Fruit fly (Drosophila melanogaster): Measurements from ENCODE around the gene CG12379.

DNA sequence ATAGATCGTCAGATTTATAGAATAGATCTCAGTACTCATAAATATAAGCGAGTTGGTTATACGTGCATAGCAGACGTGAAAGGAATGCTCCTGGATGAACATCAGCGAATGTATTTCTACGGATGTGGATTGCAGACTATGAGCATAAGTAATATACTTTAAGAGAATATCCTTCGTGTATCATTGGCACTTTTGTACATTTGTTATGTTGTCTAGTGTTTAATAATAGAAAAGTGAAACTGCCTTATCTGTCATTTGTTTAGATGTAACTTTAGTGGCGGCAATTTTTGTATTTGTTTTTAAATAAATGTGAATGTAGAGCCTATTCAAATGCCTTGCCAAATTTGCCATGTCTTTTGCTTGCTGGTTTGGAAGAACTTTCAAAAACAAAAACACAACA lies 38.9 kb upstream of the CG12379 start, which contains the start of gene CG43672:
- TF ChIP-seq Eip93F (GFP tag; optimal IDR thresholded peaks at IDR 0.05) (no peak), acj6 (GFP tag; optimal IDR thresholded peaks at IDR 0.05) (no peak), eg (GFP tag; IDR thresholded peaks at IDR 0.05) (no peak), CG10669 (GFP tag; optimal IDR thresholded peaks at IDR 0.05) (no peak), CG34406 (GFP tag; optimal IDR thresholded peaks at IDR 0.05) (no peak), topi (GFP tag; optimal IDR thresholded peaks at IDR 0.05) (no peak), dsx (GFP tag; optimal IDR thresholded peaks at IDR 0.05; ENCODE audit: poor library complexity, severe bottlenecking) (no peak), Lpt (GFP tag; optimal IDR thresholded peaks at IDR 0.05) (no peak), esn (GFP tag; optimal IDR thresholded peaks at IDR 0.05) (no peak)

Measured in whole organism, prepupa.